Fruit fly (Drosophila melanogaster) whole organism, embryonic: Measurements from ENCODE around the gene CG32681.

Experiments
- Adf1 ChIP-seq: fragments of 200-800 bp; sonication (Bioruptor generic); IDR thresholded peaks from 2 replicates; pipeline ENCODE4 v1.3.6; 2022; ENCODE audit warnings: missing biosample characterization, missing genetic modification characterization
- Antp ChIP-seq: fragments of 200-800 bp; sonication (Bioruptor generic); optimal IDR thresholded peaks from 3 replicates; lab custom pipeline; 2016; ENCODE audit warnings: missing biosample characterization, missing genetic modification characterization
- CG10979 ChIP-seq: fragments of 200-800 bp; sonication (Bioruptor generic); optimal IDR thresholded peaks from 2 replicates; lab custom pipeline; 2018; ENCODE audit warnings: missing biosample characterization, mild to moderate bottlenecking, missing genetic modification characterization, moderate library complexity
- CG11456 ChIP-seq: fragments of 200-800 bp; sonication (Bioruptor generic); IDR thresholded peaks from 3 replicates; pipeline ENCODE4 v1.3.6; 2022; ENCODE audit warnings: missing biosample characterization, missing genetic modification characterization
- CG11695 ChIP-seq: fragments of 200-800 bp; sonication (Bioruptor generic); IDR thresholded peaks from 3 replicates; pipeline ENCODE4 v1.3.6; 2022; ENCODE audit warnings: missing biosample characterization, missing genetic modification characterization
- CG12104 ChIP-seq: fragments of 200-800 bp; sonication (Bioruptor generic); optimal IDR thresholded peaks from 3 replicates; lab custom pipeline; 2016; ENCODE audit warnings: missing biosample characterization, missing genetic modification characterization
- CG15696 ChIP-seq: fragments of 200-800 bp; sonication (Bioruptor generic); optimal IDR thresholded peaks from 2 replicates; lab custom pipeline; 2019; ENCODE audit warnings: missing biosample characterization, mild to moderate bottlenecking, missing genetic modification characterization, moderate library complexity
- CG17612 ChIP-seq: fragments of 200-800 bp; sonication (Bioruptor generic); IDR thresholded peaks from 2 replicates; pipeline ENCODE4 v1.3.6; 2022; ENCODE audit warnings: missing biosample characterization, missing genetic modification characterization
- CG18011 ChIP-seq: fragments of 200-800 bp; sonication (Bioruptor generic); optimal IDR thresholded peaks from 2 replicates; lab custom pipeline; 2017; ENCODE audit warnings: missing biosample characterization, missing genetic modification characterization, mild to moderate bottlenecking, moderate library complexity, missing genotype
- CG2199 ChIP-seq: fragments of 200-800 bp; sonication (Bioruptor generic); IDR thresholded peaks from 3 replicates; pipeline ENCODE4 v1.3.6; 2022; ENCODE audit warnings: missing biosample characterization, missing genetic modification characterization
- CG32532 ChIP-seq: fragments of 200-800 bp; sonication (Bioruptor generic); IDR thresholded peaks from 2 replicates; pipeline ENCODE4 v1.3.6; 2022; ENCODE audit warnings: missing biosample characterization, missing genetic modification characterization
- CG33213 ChIP-seq: fragments of 200-800 bp; sonication (Bioruptor generic); optimal IDR thresholded peaks from 3 replicates; lab custom pipeline; 2016; ENCODE audit warnings: missing biosample characterization, missing genetic modification characterization
- CG3995 ChIP-seq: fragments of 200-800 bp; sonication (Bioruptor generic); optimal IDR thresholded peaks from 3 replicates; lab custom pipeline; 2016; ENCODE audit warnings: missing biosample characterization, missing genetic modification characterization
- CG43689 ChIP-seq: fragments of 200-800 bp; sonication (Bioruptor generic); IDR thresholded peaks from 2 replicates; pipeline ENCODE4 v1.3.6; 2022; ENCODE audit warnings: missing biosample characterization, missing genetic modification characterization
- CG7987 ChIP-seq: fragments of 200-800 bp; sonication (Bioruptor generic); optimal IDR thresholded peaks from 2 replicates; lab custom pipeline; 2018; ENCODE audit warnings: missing biosample characterization, mild to moderate bottlenecking, missing genetic modification characterization, moderate library complexity
- CG8089 ChIP-seq: fragments of 200-800 bp; sonication (Bioruptor generic); optimal IDR thresholded peaks from 3 replicates; lab custom pipeline; 2016; ENCODE audit warnings: missing biosample characterization, missing genetic modification characterization
- CG8290 ChIP-seq, 3 experiments: fragments of 200-800 bp; sonication (Bioruptor generic); optimal IDR thresholded peaks; 2 replicates each; lab custom pipeline; 2016 to 2019; ENCODE audit warnings: missing biosample characterization in 3 of 3, missing genetic modification characterization in 3 of 3, mild to moderate bottlenecking in 2 of 3, moderate library complexity in 1 of 3
- CG8765 ChIP-seq: fragments of 200-800 bp; sonication (Bioruptor generic); IDR thresholded peaks from 2 replicates; pipeline ENCODE4 v1.3.6; 2022; ENCODE audit warnings: missing biosample characterization, missing genetic modification characterization
- D19B ChIP-seq: fragments of 200-800 bp; sonication (Bioruptor generic); optimal IDR thresholded peaks from 2 replicates; lab custom pipeline; 2017; ENCODE audit warnings: missing biosample characterization, mild to moderate bottlenecking, missing genetic modification characterization
- Elba2 ChIP-seq: fragments of 200-800 bp; sonication (Bioruptor generic); optimal IDR thresholded peaks from 3 replicates; lab custom pipeline; 2016; ENCODE audit warnings: missing biosample characterization, missing genetic modification characterization
- Fer3 ChIP-seq: fragments of 200-800 bp; sonication (Bioruptor generic); optimal IDR thresholded peaks from 2 replicates; lab custom pipeline; 2018; ENCODE audit warnings: missing biosample characterization, mild to moderate bottlenecking, missing genetic modification characterization, moderate library complexity
- Gug ChIP-seq: fragments of 200-800 bp; sonication (Bioruptor generic); IDR thresholded peaks from 4 replicates; pipeline ENCODE4 v1.3.6; 2022; ENCODE audit warnings: missing biosample characterization, missing genetic modification characterization
- Hr51 ChIP-seq, 2 experiments: fragments of 200-800 bp; sonication (Bioruptor generic); optimal IDR thresholded peaks; 2 replicates in 1 of 2; 3 replicates in 1 of 2; lab custom pipeline; 2016 to 2018; ENCODE audit warnings: missing biosample characterization in 2 of 2, missing genetic modification characterization in 2 of 2, mild to moderate bottlenecking in 1 of 2, moderate library complexity in 1 of 2
- Kr ChIP-seq: fragments of 200-800 bp; sonication (Bioruptor generic); optimal IDR thresholded peaks from 2 replicates; lab custom pipeline; 2017; ENCODE audit warnings: missing biosample characterization, mild to moderate bottlenecking, missing genetic modification characterization
- MTF-1 ChIP-seq: fragments of 200-800 bp; sonication (Bioruptor generic); optimal IDR thresholded peaks from 2 replicates; lab custom pipeline; 2018; ENCODE audit warnings: missing biosample characterization, mild to moderate bottlenecking, missing genetic modification characterization, borderline replicate concordance
- Med ChIP-seq: fragments of 200-800 bp; sonication (Bioruptor generic); peaks from one replicate; lab custom pipeline; 2016; ENCODE audit warnings: missing biosample characterization, missing genetic modification characterization, mild to moderate bottlenecking, inconsistent platforms, moderate library complexity
- Pdp1 ChIP-seq, 2 experiments: fragments of 200-800 bp; sonication (Bioruptor generic); optimal IDR thresholded peaks; 3 replicates each; lab custom pipeline; 2016; ENCODE audit warnings: missing biosample characterization in 2 of 2, missing genetic modification characterization in 2 of 2, mild to moderate bottlenecking in 1 of 2, moderate library complexity in 1 of 2
- Rx ChIP-seq: fragments of 200-800 bp; sonication (Bioruptor generic); IDR thresholded peaks from 2 replicates; pipeline ENCODE4 v1.3.6; 2022; ENCODE audit warnings: missing biosample characterization, missing genetic modification characterization
- bbx ChIP-seq: fragments of 200-800 bp; sonication (Bioruptor generic); IDR thresholded peaks from 2 replicates; pipeline ENCODE4 v1.3.6; 2022; ENCODE audit warnings: missing biosample characterization, missing genetic modification characterization; ENCODE audit not compliant: partially characterized antibody
- crp ChIP-seq, 2 experiments: fragments of 200-800 bp; sonication (Bioruptor generic); optimal IDR thresholded peaks; 2 replicates in 1 of 2; 3 replicates in 1 of 2; lab custom pipeline; 2017; ENCODE audit warnings: missing biosample characterization in 2 of 2, missing genetic modification characterization in 2 of 2, mild to moderate bottlenecking in 1 of 2, moderate library complexity in 1 of 2
- fd96Cb ChIP-seq: fragments of 200-800 bp; sonication (Bioruptor generic); optimal IDR thresholded peaks from 2 replicates; lab custom pipeline; 2018; ENCODE audit warnings: missing biosample characterization, mild to moderate bottlenecking, missing genetic modification characterization, moderate library complexity
- hb ChIP-seq: fragments of 200-800 bp; sonication (Bioruptor generic); IDR thresholded peaks from 3 replicates; pipeline ENCODE4 v1.3.6; 2022; ENCODE audit warnings: missing biosample characterization, missing genetic modification characterization; ENCODE audit not compliant: partially characterized antibody
- knrl ChIP-seq: fragments of 200-800 bp; sonication (Bioruptor generic); IDR thresholded peaks from 3 replicates; pipeline ENCODE4 v1.3.6; 2022; ENCODE audit warnings: missing biosample characterization, missing genetic modification characterization; ENCODE audit not compliant: partially characterized antibody
- lilli ChIP-seq: fragments of 200-800 bp; sonication (Bioruptor generic); optimal IDR thresholded peaks from 3 replicates; lab custom pipeline; 2016; ENCODE audit warnings: missing biosample characterization, missing genetic modification characterization
- otp ChIP-seq: fragments of 200-800 bp; sonication (Bioruptor generic); IDR thresholded peaks from 3 replicates; pipeline ENCODE4, ENCODE4 v1.3.6; 2022; ENCODE audit warnings: missing biosample characterization, missing genetic modification characterization
- prd ChIP-seq, 3 experiments: fragments of >200 bp in 2 of 3; fragments of 200-800 bp in 1 of 3; sonication (Bioruptor generic) in 1 of 3; optimal IDR thresholded peaks in 2 of 3; IDR thresholded peaks in 1 of 3; 2 replicates in 2 of 3; 3 replicates in 1 of 3; pipeline versions ENCODE4 v1.3.6 to Lab custom; 2017 to 2022; ENCODE audit warnings: missing biosample characterization in 1 of 3, missing genetic modification characterization in 1 of 3
- pum ChIP-seq: fragments of 200-800 bp; sonication (Bioruptor generic); optimal IDR thresholded peaks from 2 replicates; lab custom pipeline; 2016; ENCODE audit warnings: missing biosample characterization, missing genetic modification characterization
- sens ChIP-seq: fragments of 200-800 bp; sonication (Bioruptor generic); peaks from one replicate; lab custom pipeline; 2016; ENCODE audit warnings: missing biosample characterization, missing genetic modification characterization
- sens-2 ChIP-seq: fragments of 200-800 bp; sonication (Bioruptor generic); IDR thresholded peaks from 2 replicates; pipeline ENCODE4 v1.3.6; 2022; ENCODE audit warnings: missing biosample characterization, missing genetic modification characterization
- shn ChIP-seq: fragments of 200-800 bp; sonication (Bioruptor generic); optimal IDR thresholded peaks from 3 replicates; lab custom pipeline; 2016; ENCODE audit warnings: missing biosample characterization, missing genetic modification characterization
- sisA ChIP-seq: fragments of 200-800 bp; sonication (Bioruptor generic); IDR thresholded peaks from 2 replicates; pipeline ENCODE4 v1.3.6; 2022; ENCODE audit warnings: missing biosample characterization, missing genetic modification characterization
- slbo ChIP-seq: fragments of 200-800 bp; sonication (Bioruptor generic); IDR thresholded peaks from 2 replicates; pipeline ENCODE4 v1.3.6; 2022; ENCODE audit warnings: missing biosample characterization, missing genetic modification characterization
- vfl ChIP-seq: fragments of 200-800 bp; sonication (Bioruptor generic); optimal IDR thresholded peaks from 2 replicates; lab custom pipeline; 2016; ENCODE audit warnings: missing biosample characterization, missing genetic modification characterization
- zfh1 ChIP-seq: fragments of 200-800 bp; sonication (Bioruptor generic); IDR thresholded peaks from 3 replicates; pipeline ENCODE4 v1.3.6; 2022; ENCODE audit warnings: missing biosample characterization, missing genetic modification characterization

CG32681 gene

dm6 chrX:10362557-10363366 is 18.4 kb downstream of the CG32681 start (continued):
- peak; percentile 44 for TF ChIP-seq CG12104 (GFP tag; lab: Kevin White, UChicago)
- no peak for TF ChIP-seq CG8765 (GFP tag; lab: Robert Waterston, UW)
- no peak for TF ChIP-seq crp (GFP tag; optimal IDR thresholded peaks at IDR 0.05; lab: Kevin White, UChicago)
- no peak for TF ChIP-seq CG3995 (GFP tag; lab: Kevin White, UChicago)
- TF ChIP-seq hb (GFP tag; lab: Robert Waterston, UW) = no peak
- no peak for TF ChIP-seq vfl (GFP tag; lab: Kevin White, UChicago)
- no peak for TF ChIP-seq sisA (GFP tag; lab: Robert Waterston, UW)
- no peak for TF ChIP-seq MTF-1 (GFP tag; lab: Kevin White, UChicago)
- TF ChIP-seq Fer3 (tag; lab: Kevin White, UChicago) = no peak
- no peak for TF ChIP-seq shn
- TF ChIP-seq CG11695 (GFP tag; lab: Robert Waterston, UW) = no peak
- TF ChIP-seq fd96Cb = peak; percentile 40
- TF ChIP-seq Rx (GFP tag; lab: Robert Waterston, UW) = no peak

DNA sequence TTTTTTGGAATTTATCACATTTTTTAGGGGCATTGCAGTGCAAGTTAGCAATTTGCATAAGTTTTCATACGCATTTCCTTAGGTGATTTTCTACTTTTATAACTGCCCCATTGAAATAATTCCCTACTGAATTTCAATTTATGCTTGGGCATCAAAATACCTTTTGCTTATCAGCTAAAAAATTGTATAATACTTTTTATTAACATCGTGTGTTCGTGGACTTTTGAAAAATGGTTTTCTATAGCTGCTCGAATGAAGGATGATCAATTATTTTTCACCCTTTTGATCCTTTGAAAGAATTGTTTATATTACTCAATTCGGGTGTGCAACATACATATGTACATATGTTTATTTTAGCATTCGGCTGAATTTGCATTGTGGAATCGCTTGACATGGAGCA is 19.0 kb downstream of the CG32681 start:
- TF ChIP-seq Kr (GFP tag; lab: Kevin White, UChicago) (no peak), CG11456 (GFP tag; lab: Robert Waterston, UW) (no peak), CG10979 (no peak), Pdp1 (GFP tag; optimal IDR thresholded peaks at IDR 0.05; lab: Kevin White, UChicago) (peak in 1 of 2 experiments; percentile 24), CG17612 (no peak), CG18011 (no peak), lilli (GFP tag; lab: Kevin White, UChicago) (no peak), sens-2 (GFP tag; lab: Robert Waterston, UW) (no peak)

DNA sequence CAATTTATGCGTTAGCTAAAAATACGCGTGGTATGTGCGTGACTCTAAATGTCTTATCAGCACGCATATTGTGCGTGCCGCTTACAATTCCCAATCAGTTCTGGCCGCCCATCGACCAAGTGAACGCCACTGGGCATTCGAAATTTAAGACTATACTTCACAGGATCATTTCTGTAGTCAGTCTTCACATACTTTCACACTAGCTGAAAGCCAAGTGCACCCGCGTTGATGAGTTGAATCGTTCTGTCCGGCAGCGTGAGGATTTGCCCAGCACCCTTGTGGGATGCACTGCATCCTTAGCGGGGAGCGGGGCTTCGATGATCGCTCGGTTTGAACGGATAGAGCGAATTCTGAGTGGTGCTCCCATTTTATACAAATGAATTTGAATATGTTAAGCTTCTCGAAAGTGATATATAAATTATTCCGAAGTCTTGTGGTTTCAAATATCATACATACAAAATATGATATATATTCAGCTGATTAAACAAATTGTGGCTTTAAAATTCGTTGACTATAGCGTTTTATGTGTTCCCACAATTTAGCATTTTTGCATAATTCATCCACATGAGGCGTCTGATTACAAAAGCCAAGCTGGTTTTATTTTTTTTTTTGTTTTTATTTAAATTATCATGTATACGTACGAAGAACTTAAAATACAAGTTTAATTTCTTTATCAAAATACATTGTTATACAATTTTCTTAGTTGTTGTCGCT is 33.0 kb downstream of the CG32681 start:
- TF ChIP-seq sens (GFP tag; lab: Kevin White, UChicago) = peak; percentile 52
- TF ChIP-seq Med (GFP tag; lab: Kevin White, UChicago) = peak; percentile 83
- TF ChIP-seq D19B = no peak
- 0 out of 3 replicates have a peak, but pooled peaks have one; percentile 11 for TF ChIP-seq zfh1 (GFP tag; lab: Robert Waterston, UW)
- peak; percentile 14 for TF ChIP-seq CG15696 (tag; lab: Kevin White, UChicago)
- TF ChIP-seq Gug (GFP tag; lab: Robert Waterston, UW) = 0 out of 4 replicates have a peak, but pooled peaks have one; percentile 15
- TF ChIP-seq Hr51 (GFP tag; optimal IDR thresholded peaks at IDR 0.05; lab: Kevin White, UChicago) = peak in 1 of 2 experiments; percentile 21
- peak; percentile 2 for TF ChIP-seq pum (GFP tag; lab: Kevin White, UChicago)
- TF ChIP-seq otp = 0 out of 3 replicates have a peak, but pooled peaks have one; percentile 18
- peak; percentile 85 for TF ChIP-seq CG7987 (GFP tag; lab: Kevin White, UChicago)
- TF ChIP-seq Adf1 (GFP tag; lab: Robert Waterston, UW) = no peak
- peak; percentile 28 for TF ChIP-seq slbo (GFP tag; lab: Robert Waterston, UW)
- TF ChIP-seq CG33213 (GFP tag; lab: Kevin White, UChicago) = peak; percentile 0
- TF ChIP-seq prd (optimal IDR thresholded peaks at IDR 0.05; lab: Kevin White, UChicago) = no peak
- peak; percentile 26; the same call in 1 of the 3 replicates for TF ChIP-seq prd (GFP tag; IDR thresholded peaks at IDR 0.05; lab: Robert Waterston, UW)
- TF ChIP-seq bbx (GFP tag; lab: Robert Waterston, UW) = 0 out of 2 replicates have a peak, but pooled peaks have one; percentile 34
- TF ChIP-seq CG8290 (GFP tag; optimal IDR thresholded peaks at IDR 0.05; lab: Kevin White, UChicago) = no peak
- TF ChIP-seq CG8290 (tag; optimal IDR thresholded peaks at IDR 0.05; lab: Kevin White, UChicago) = peak in 1 of 2 experiments; percentile 21
- peak; percentile 31 for TF ChIP-seq lilli (GFP tag; lab: Kevin White, UChicago)
- TF ChIP-seq Elba2 (GFP tag; lab: Kevin White, UChicago) = no peak
- TF ChIP-seq CG43689 = no peak
- 0 out of 3 replicates have a peak, but pooled peaks have one; percentile 50 for TF ChIP-seq CG2199
- TF ChIP-seq knrl (GFP tag; lab: Robert Waterston, UW) = peak; percentile 31; the same call in 1 of the 3 replicates
- peak; percentile 20 for TF ChIP-seq Antp (GFP tag; lab: Kevin White, UChicago)
- TF ChIP-seq CG32532 = peak; percentile 13; the same call in 1 of the 2 replicates
- no peak for TF ChIP-seq CG8089 (GFP tag; lab: Kevin White, UChicago)
